Worm (Caenorhabditis elegans) whole organism, early embryonic: ENCODE measurements around the gene hsp-110.
A peak's percentile ranks its signal among the peaks of the same experiment; 100 is the strongest.

Source experiments
- B0310.2 ChIP-seq: sonication (generic microtip); optimal IDR thresholded peaks from 2 replicates; lab custom pipeline; 2016; ENCODE audit warnings: mild to moderate bottlenecking, missing genetic modification characterization, missing compliant biosample characterization
- F13C5.2 ChIP-seq: sonication (generic microtip); optimal IDR thresholded peaks from 2 replicates; lab custom pipeline; 2017; ENCODE audit warnings: mild to moderate bottlenecking, missing genetic modification characterization, inconsistent platforms, missing compliant biosample characterization
- aly-1 ChIP-seq: sonication (generic microtip); optimal IDR thresholded peaks from 2 replicates; lab custom pipeline; 2016; ENCODE audit warnings: missing genetic modification characterization, missing compliant biosample characterization
- ama-1 ChIP-seq: fragments of 150-350 bp; optimal IDR thresholded peaks from 2 replicates; lab custom pipeline; 2014
- ceh-13 ChIP-seq: fragments of 200-800 bp; sonication (Bioruptor generic); optimal IDR thresholded peaks from 2 replicates; lab custom pipeline; 2018; ENCODE audit warnings: mild to moderate bottlenecking, missing genetic modification characterization, missing compliant biosample characterization
- ceh-36 ChIP-seq: sonication (generic microtip); optimal IDR thresholded peaks from 2 replicates; lab custom pipeline; 2016; ENCODE audit warnings: missing genetic modification characterization, inconsistent platforms, missing compliant biosample characterization
- ets-7 ChIP-seq: sonication (generic microtip); optimal IDR thresholded peaks from 2 replicates; lab custom pipeline; 2016; ENCODE audit warnings: missing genotype, missing genetic modification characterization, missing compliant biosample characterization
- flt-1 ChIP-seq: fragments of 200-800 bp; sonication (Bioruptor generic); IDR thresholded peaks from 2 replicates; pipeline ENCODE4 v1.3.6; 2022; ENCODE audit warnings: missing genetic modification characterization, missing compliant biosample characterization
- hmbx-1 ChIP-seq: sonication (generic microtip); optimal IDR thresholded peaks from 2 replicates; lab custom pipeline; 2016; ENCODE audit warnings: mild to moderate bottlenecking, missing genetic modification characterization, missing compliant biosample characterization
- hmg-4 ChIP-seq: fragments of 200-800 bp; sonication (Bioruptor generic); optimal IDR thresholded peaks from 2 replicates; lab custom pipeline; 2018; ENCODE audit warnings: mild to moderate bottlenecking, missing genetic modification characterization, missing compliant biosample characterization
- hnd-1 ChIP-seq: sonication (generic microtip); optimal IDR thresholded peaks from 2 replicates; lab custom pipeline; 2016; ENCODE audit warnings: missing genetic modification characterization, missing compliant biosample characterization
- pes-1 ChIP-seq: fragments of 200-800 bp; sonication (Bioruptor generic); IDR thresholded peaks from 2 replicates; pipeline ENCODE4 v1.3.6; 2022; ENCODE audit warnings: missing genetic modification reagents, missing genetic modification characterization, missing compliant biosample characterization
- scrt-1 ChIP-seq: fragments of 200-800 bp; sonication (Bioruptor generic); IDR thresholded peaks from 2 replicates; pipeline ENCODE4 v1.3.6; 2022; ENCODE audit warnings: missing genetic modification characterization, missing compliant biosample characterization
- sea-1 ChIP-seq: fragments of 200-800 bp; sonication (Bioruptor generic); conservative IDR thresholded peaks from 2 replicates; pipeline ENCODE4 v1.3.6; 2022; ENCODE audit warnings: missing genetic modification characterization, missing compliant biosample characterization
- tbx-11 ChIP-seq: fragments of 200-800 bp; sonication (Bioruptor generic); IDR thresholded peaks from 2 replicates; pipeline ENCODE4 v1.3.6; 2022; ENCODE audit warnings: missing genetic modification characterization, missing compliant biosample characterization
- tbx-37 ChIP-seq: fragments of 200-800 bp; sonication (Bioruptor generic); conservative IDR thresholded peaks from 2 replicates; pipeline ENCODE4 v1.3.6; 2022; ENCODE audit warnings: missing genetic modification reagents, missing genetic modification characterization, missing compliant biosample characterization
- tra-4 ChIP-seq: sonication (generic microtip); optimal IDR thresholded peaks from 2 replicates; lab custom pipeline; 2017; ENCODE audit warnings: missing genetic modification characterization, missing compliant biosample characterization

The hsp-110 gene

DNA sequence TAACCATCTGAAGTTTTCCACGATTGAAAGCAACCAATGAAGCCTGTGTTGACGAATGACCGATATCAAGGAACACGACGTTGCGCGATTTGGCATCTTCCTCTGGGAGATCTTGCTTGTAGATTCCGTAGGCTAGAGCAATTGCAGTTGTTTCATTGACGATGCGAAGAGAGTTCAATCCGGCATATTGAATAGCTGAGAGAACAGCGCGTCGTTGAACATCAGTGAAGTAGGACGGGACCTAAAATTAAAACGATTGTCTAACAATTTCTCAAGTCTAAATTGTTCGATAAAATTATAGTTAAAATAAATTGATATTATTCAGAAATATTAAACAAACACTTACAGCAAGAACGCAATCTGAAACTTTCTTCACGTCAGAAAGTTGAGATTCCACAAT is 648 bp downstream of the hsp-110 start:
- no peak for TF ChIP-seq hmbx-1 (tag; lab: Kevin White, UChicago)
- TF ChIP-seq pes-1 (GFP tag; lab: Robert Waterston, UW): no peak
- no peak for TF ChIP-seq ceh-36 (tag; lab: Kevin White, UChicago)
- no peak for TF ChIP-seq ets-7 (tag; lab: Kevin White, UChicago)
- no peak for TF ChIP-seq hnd-1
- TF ChIP-seq aly-1 (tag; lab: Kevin White, UChicago): no peak
- TF ChIP-seq ama-1 (lab: Kevin White, UChicago): no peak
- TF ChIP-seq B0310.2 (tag; lab: Kevin White, UChicago): no peak
- TF ChIP-seq tbx-37 (GFP tag; lab: Robert Waterston, UW): no peak

DNA sequence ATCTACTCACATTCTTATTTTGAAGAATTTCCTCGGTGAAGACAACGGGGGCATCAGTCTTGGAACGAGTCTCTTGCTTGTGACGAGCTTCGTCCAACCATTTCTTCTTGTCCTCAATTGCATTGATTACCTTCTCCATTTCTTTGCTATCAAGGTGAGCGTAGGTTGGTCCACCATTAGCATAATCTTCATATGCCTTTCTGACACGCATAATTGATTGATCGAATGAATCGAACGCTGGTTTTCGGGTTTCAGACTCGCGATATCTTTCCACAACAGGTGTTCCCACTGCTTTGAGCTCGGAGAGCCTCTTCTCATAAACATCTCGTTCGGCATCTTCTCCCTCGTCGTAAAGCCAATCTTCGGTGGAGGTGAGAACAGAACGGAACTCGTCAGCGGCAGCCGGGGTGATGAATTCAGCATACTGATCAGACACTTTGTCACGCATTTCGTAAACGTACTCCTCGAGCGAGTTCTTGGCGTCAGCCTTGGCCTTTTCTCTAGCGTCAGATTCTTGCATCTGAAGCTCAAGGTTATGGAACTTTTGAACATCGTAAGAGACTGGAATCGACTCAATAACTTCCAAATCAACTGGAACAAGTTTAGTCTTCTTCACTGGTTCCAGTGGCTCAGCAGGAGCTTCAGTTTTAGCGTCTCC is 2.1 kb downstream of the hsp-110 start:
- no peak for TF ChIP-seq tbx-37 (GFP tag; lab: Robert Waterston, UW)

DNA sequence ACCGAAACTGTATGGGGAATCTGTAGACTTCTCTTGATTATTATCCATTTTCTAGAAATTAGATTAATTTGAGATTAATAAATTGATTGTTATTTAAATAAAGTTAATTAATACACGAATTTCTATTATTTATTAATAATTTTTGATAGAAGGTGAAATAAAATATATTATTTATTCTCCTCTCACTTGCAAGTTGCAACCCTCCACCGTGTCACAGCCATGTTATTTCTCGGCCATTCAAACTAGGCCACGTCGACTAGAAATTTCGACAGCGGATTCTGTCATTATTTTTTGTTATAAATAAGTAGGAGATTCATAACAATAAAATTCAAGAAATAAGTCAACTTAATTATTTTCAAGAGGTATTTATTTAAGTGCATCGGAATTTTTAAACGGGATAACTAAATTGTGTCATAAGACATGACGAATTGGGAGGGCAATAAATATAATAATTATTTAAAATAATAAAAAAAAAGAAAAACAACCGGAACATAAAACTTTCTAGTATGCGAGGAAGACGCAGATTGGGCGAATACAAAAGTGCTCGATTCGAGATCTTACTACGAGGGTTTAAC is 3.1 kb downstream of the hsp-110 start, which contains the start of gene ufbp-1:
ufbp-1 (minus strand) TSS at position 51 of the 575 bp plus-strand sequence.
- TF ChIP-seq sea-1: 0 out of 2 replicates have a peak, but pooled peaks have one; percentile 17
- TF ChIP-seq flt-1 (GFP tag; lab: Robert Waterston, UW): no peak

DNA sequence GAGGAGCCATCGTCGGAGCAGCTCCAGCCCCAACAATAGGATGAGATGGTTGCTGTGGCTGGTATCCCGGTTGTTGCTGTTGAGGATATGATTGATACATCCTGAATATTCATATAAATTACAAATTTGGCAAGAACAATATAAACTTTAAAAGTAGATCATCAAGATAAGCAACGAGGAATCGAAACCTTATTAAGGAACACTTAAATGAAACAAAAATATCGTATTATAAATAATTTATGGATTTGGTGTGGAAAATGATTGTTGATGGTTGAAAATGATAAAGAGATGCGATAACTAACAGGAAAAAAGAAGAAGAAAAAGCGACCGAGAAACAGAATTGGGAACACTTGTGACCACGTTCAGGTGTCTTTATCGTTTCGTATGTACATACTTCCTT is 7.4 kb downstream of the hsp-110 start, which contains the start of gene pqn-96:
pqn-96 (minus strand) TSS at position 101 of the 400 bp plus-strand sequence.
- TF ChIP-seq tbx-11: no peak
- no peak for TF ChIP-seq hnd-1
- TF ChIP-seq aly-1 (tag; lab: Kevin White, UChicago): no peak
- TF ChIP-seq hmg-4: no peak
- no peak for TF ChIP-seq tra-4 (tag; lab: Kevin White, UChicago)
- no peak for TF ChIP-seq ceh-13 (GFP tag; lab: Kevin White, UChicago)
- TF ChIP-seq F13C5.2 (tag; lab: Kevin White, UChicago): no peak
- TF ChIP-seq ama-1 (lab: Kevin White, UChicago): no peak
- no peak for TF ChIP-seq sea-1
- no peak for TF ChIP-seq B0310.2 (tag; lab: Kevin White, UChicago)
- TF ChIP-seq pes-1 (GFP tag; lab: Robert Waterston, UW): no peak
- no peak for TF ChIP-seq flt-1 (GFP tag; lab: Robert Waterston, UW)
- TF ChIP-seq scrt-1 (GFP tag; lab: Robert Waterston, UW): no peak
- TF ChIP-seq hmbx-1 (tag; lab: Kevin White, UChicago): no peak
- no peak for TF ChIP-seq ceh-36 (tag; lab: Kevin White, UChicago)
- no peak for TF ChIP-seq tbx-37 (GFP tag; lab: Robert Waterston, UW)

ce11 chrIII:8437763-8438414 is 8.8 kb downstream of the hsp-110 start:
- no peak for TF ChIP-seq tra-4 (tag; lab: Kevin White, UChicago)
- TF ChIP-seq ceh-13 (GFP tag; lab: Kevin White, UChicago): no peak
- TF ChIP-seq hmbx-1 (tag; lab: Kevin White, UChicago): no peak
- TF ChIP-seq ets-7 (tag; lab: Kevin White, UChicago): no peak
- no peak for TF ChIP-seq flt-1 (GFP tag; lab: Robert Waterston, UW)
- no peak for TF ChIP-seq aly-1 (tag; lab: Kevin White, UChicago)
- TF ChIP-seq tbx-37 (GFP tag; lab: Robert Waterston, UW): no peak
- TF ChIP-seq pes-1 (GFP tag; lab: Robert Waterston, UW): no peak
- TF ChIP-seq F13C5.2 (tag; lab: Kevin White, UChicago): no peak
- TF ChIP-seq B0310.2 (tag; lab: Kevin White, UChicago): no peak
- TF ChIP-seq tbx-11: no peak
- no peak for TF ChIP-seq sea-1
- no peak for TF ChIP-seq ama-1 (lab: Kevin White, UChicago)
- TF ChIP-seq hnd-1: no peak

- no peak for TF ChIP-seq ceh-36 (tag; lab: Kevin White, UChicago)
- TF ChIP-seq hmg-4: no peak
- TF ChIP-seq ets-7 (tag; lab: Kevin White, UChicago): no peak
- no peak for TF ChIP-seq hmbx-1 (tag; lab: Kevin White, UChicago)
- TF ChIP-seq flt-1 (GFP tag; lab: Robert Waterston, UW): no peak
- no peak for TF ChIP-seq pes-1 (GFP tag; lab: Robert Waterston, UW)
- no peak for TF ChIP-seq F13C5.2 (tag; lab: Kevin White, UChicago)
- no peak for TF ChIP-seq tbx-37 (GFP tag; lab: Robert Waterston, UW)
- TF ChIP-seq ama-1 (lab: Kevin White, UChicago): no peak
- TF ChIP-seq B0310.2 (tag; lab: Kevin White, UChicago): no peak
- no peak for TF ChIP-seq hnd-1
- no peak for TF ChIP-seq aly-1 (tag; lab: Kevin White, UChicago)
- no peak for TF ChIP-seq sea-1
- no peak for TF ChIP-seq tra-4 (tag; lab: Kevin White, UChicago)
- no peak for TF ChIP-seq tbx-11
- TF ChIP-seq scrt-1 (GFP tag; lab: Robert Waterston, UW): no peak
- TF ChIP-seq ceh-13 (GFP tag; lab: Kevin White, UChicago): no peak
Observed at ce11 chrIII:8435074-8435473, 11.6 kb downstream of the hsp-110 start, which contains the start of gene ZK1236.9. ZK1236.9 (minus strand) TSS chrIII:8435174.

DNA sequence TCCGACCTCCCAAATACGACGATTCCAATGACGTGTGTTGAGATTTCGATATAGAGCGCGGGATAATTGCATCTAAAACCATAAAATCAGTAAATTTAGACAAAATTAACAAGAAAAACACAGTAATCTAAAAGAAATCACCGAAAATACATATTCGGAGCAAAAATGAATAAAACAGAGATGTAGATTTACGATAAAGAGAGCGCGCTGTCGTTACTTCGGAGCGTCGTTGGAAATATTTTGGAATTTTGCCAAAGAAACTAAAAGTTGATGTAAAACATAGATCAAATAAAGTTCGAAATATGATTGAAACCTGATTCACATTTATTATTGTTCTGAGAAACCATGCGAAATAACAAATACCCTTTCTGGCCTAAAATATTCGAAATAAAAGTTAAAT is 14.6 kb downstream of the hsp-110 start, which contains the start of gene ZK1236.5:
ZK1236.5 (minus strand) TSS at position 72 of the 400 bp plus-strand sequence.
- TF ChIP-seq tbx-11 (no peak), B0310.2 (tag; lab: Kevin White, UChicago) (no peak), ceh-36 (tag; lab: Kevin White, UChicago) (no peak), aly-1 (tag; lab: Kevin White, UChicago) (no peak), ceh-13 (GFP tag; lab: Kevin White, UChicago) (no peak), F13C5.2 (tag; lab: Kevin White, UChicago) (no peak), hnd-1 (no peak), hmbx-1 (tag; lab: Kevin White, UChicago) (no peak), ets-7 (tag; lab: Kevin White, UChicago) (no peak), sea-1 (no peak), ama-1 (lab: Kevin White, UChicago) (no peak), scrt-1 (GFP tag; lab: Robert Waterston, UW) (no peak), pes-1 (GFP tag; lab: Robert Waterston, UW) (no peak), tra-4 (tag; lab: Kevin White, UChicago) (no peak), tbx-37 (GFP tag; lab: Robert Waterston, UW) (no peak), flt-1 (GFP tag; lab: Robert Waterston, UW) (no peak)
